Fruit fly (Drosophila melanogaster) whole organism, pupa: Measurements from ENCODE around the gene CG43322.

Source experiments
- CG17806 ChIP-seq: fragments of 200-800 bp; sonication (Bioruptor generic); optimal IDR thresholded peaks from 2 replicates; lab custom pipeline; 2018; ENCODE audit warnings: missing biosample characterization, mild to moderate bottlenecking, missing genetic modification characterization, moderate library complexity
- Ets98B ChIP-seq: fragments of 200-800 bp; sonication (Bioruptor generic); IDR thresholded peaks from 2 replicates; pipeline ENCODE4 v1.3.6; 2022; ENCODE audit warnings: missing biosample characterization, missing genetic modification characterization
- gl ChIP-seq: fragments of 200-800 bp; sonication (Bioruptor generic); optimal IDR thresholded peaks from 2 replicates; lab custom pipeline; 2018; ENCODE audit warnings: missing biosample characterization, mild to moderate bottlenecking, missing genetic modification characterization

dm6 chr2L:7051740-7052139 is 38.5 kb downstream of the CG43322 start:
- TF ChIP-seq Ets98B (no peak), CG17806 (no peak), gl (tag; lab: Kevin White, UChicago) (no peak)
